Worm (Caenorhabditis elegans) whole organism, young adult: ENCODE data around the gene Y77E11A.8.

ENCODE experiments used
- B0035.1 ChIP-seq: sonication (generic microtip); optimal IDR thresholded peaks from 2 replicates; lab custom pipeline; 2016; ENCODE audit warnings: missing genetic modification characterization, mild to moderate bottlenecking, missing compliant biosample characterization, missing genotype, missing genetic modification reagents
- B0261.1 ChIP-seq: sonication (generic microtip); optimal IDR thresholded peaks from 2 replicates; lab custom pipeline; 2016; ENCODE audit warnings: mild to moderate bottlenecking, missing genetic modification characterization, moderate library complexity, missing compliant biosample characterization
- C17E4.6 ChIP-seq: fragments of 200-800 bp; sonication (Bioruptor generic); IDR thresholded peaks from 2 replicates; pipeline ENCODE4 v1.3.6; 2022; ENCODE audit warnings: missing genetic modification reagents, missing genetic modification characterization, missing compliant biosample characterization
- F10E7.11 ChIP-seq: sonication (generic microtip); optimal IDR thresholded peaks from 2 replicates; lab custom pipeline; 2017; ENCODE audit warnings: mild to moderate bottlenecking, missing genetic modification characterization, moderate library complexity, missing compliant biosample characterization
- F23B12.7 ChIP-seq: sonication (generic microtip); optimal IDR thresholded peaks from 2 replicates; lab custom pipeline; 2017; ENCODE audit warnings: missing genetic modification characterization, mild to moderate bottlenecking, missing compliant biosample characterization, antibody characterized with exemption, moderate library complexity; ENCODE audit not compliant: insufficient read depth
- F33H1.4 ChIP-seq: fragments of 200-800 bp; sonication (Bioruptor generic); IDR thresholded peaks from 2 replicates; pipeline ENCODE4 v1.3.6; 2022; ENCODE audit warnings: missing genetic modification reagents, missing genetic modification characterization, missing compliant biosample characterization
- F55B11.4 ChIP-seq: sonication (generic microtip); optimal IDR thresholded peaks from 2 replicates; lab custom pipeline; 2016; ENCODE audit warnings: missing compliant biosample characterization, missing genetic modification characterization, borderline replicate concordance; ENCODE audit not compliant: insufficient read depth
- T26A5.8 ChIP-seq: sonication (generic microtip); optimal IDR thresholded peaks from 2 replicates; lab custom pipeline; 2016; ENCODE audit warnings: missing genetic modification characterization, missing compliant biosample characterization
- Y56A3A.18 ChIP-seq: fragments of 200-800 bp; sonication (Bioruptor generic); IDR thresholded peaks from 2 replicates; pipeline ENCODE4 v1.3.6; 2022; ENCODE audit warnings: missing genetic modification reagents, missing genetic modification characterization, missing compliant biosample characterization
- Y79H2A.3 ChIP-seq: fragments of 200-800 bp; sonication (Bioruptor generic); conservative IDR thresholded peaks from 2 replicates; pipeline ENCODE4 v1.3.6; 2022; ENCODE audit warnings: missing genetic modification reagents, missing genetic modification characterization, missing compliant biosample characterization
- bed-2 ChIP-seq: fragments of 200-800 bp; sonication (Bioruptor generic); IDR thresholded peaks from 2 replicates; pipeline ENCODE4 v1.3.6; 2022; ENCODE audit warnings: missing genetic modification reagents, missing genetic modification characterization, missing compliant biosample characterization
- ccch-3 ChIP-seq: fragments of 200-800 bp; sonication (Bioruptor generic); optimal IDR thresholded peaks from 2 replicates; lab custom pipeline; 2018; ENCODE audit warnings: mild to moderate bottlenecking, missing genetic modification characterization, missing compliant biosample characterization
- ceh-27 ChIP-seq: fragments of 200-800 bp; sonication (Bioruptor generic); optimal IDR thresholded peaks from 2 replicates; lab custom pipeline; 2018; ENCODE audit warnings: mild to moderate bottlenecking, missing genetic modification characterization, moderate library complexity, missing compliant biosample characterization
- ceh-79 ChIP-seq: sonication (generic microtip); optimal IDR thresholded peaks from 2 replicates; lab custom pipeline; 2017; ENCODE audit warnings: mild to moderate bottlenecking, missing genetic modification characterization, missing compliant biosample characterization
- efl-1 ChIP-seq: fragments of 150-350 bp; optimal IDR thresholded peaks from 2 replicates; lab custom pipeline; 2014; ENCODE audit warnings: missing biosample characterization, missing genetic modification reagents, missing genetic modification characterization
- fkh-3 ChIP-seq: sonication (generic microtip); optimal IDR thresholded peaks from 2 replicates; lab custom pipeline; 2016; ENCODE audit warnings: mild to moderate bottlenecking, missing genetic modification characterization, missing compliant biosample characterization
- hlh-26 ChIP-seq: fragments of 200-800 bp; sonication (Bioruptor generic); conservative IDR thresholded peaks from 2 replicates; pipeline ENCODE4 v1.3.6; 2022; ENCODE audit warnings: missing genetic modification reagents, missing genetic modification characterization, missing compliant biosample characterization
- hmg-1.2 ChIP-seq: fragments of 200-800 bp; sonication (Bioruptor generic); IDR thresholded peaks from 2 replicates; pipeline ENCODE4 v1.3.6; 2022; ENCODE audit warnings: missing genetic modification reagents, missing genetic modification characterization, missing compliant biosample characterization
- hmg-20 ChIP-seq: fragments of 200-800 bp; sonication (Bioruptor generic); IDR thresholded peaks from 2 replicates; pipeline ENCODE4 v1.3.6; 2022; ENCODE audit warnings: missing genetic modification reagents, missing genetic modification characterization, missing compliant biosample characterization
- hsf-1 ChIP-seq: fragments of 200-800 bp; sonication (Bioruptor generic); IDR thresholded peaks from 2 replicates; pipeline ENCODE4 v1.3.6; 2022; ENCODE audit warnings: missing genetic modification reagents, missing genetic modification characterization, missing compliant biosample characterization
- lin-26 ChIP-seq: fragments of 200-800 bp; sonication (Bioruptor generic); IDR thresholded peaks from 2 replicates; pipeline ENCODE4 v1.3.6; 2022; ENCODE audit warnings: missing genetic modification reagents, missing genetic modification characterization, missing compliant biosample characterization
- lin-35 ChIP-seq, 3 experiments: fragments of 150-350 bp in 2 of 3; sonication (generic microtip) in 1 of 3; optimal IDR thresholded peaks; 2 replicates each; lab custom pipeline; 2014 to 2018; ENCODE audit warnings: missing biosample characterization in 3 of 3, missing genetic modification characterization in 3 of 3, missing genetic modification reagents in 3 of 3
- lir-1 ChIP-seq: fragments of 200-800 bp; sonication (Bioruptor generic); conservative IDR thresholded peaks from 2 replicates; pipeline ENCODE4 v1.3.6; 2022; ENCODE audit warnings: missing genetic modification reagents, missing genetic modification characterization, missing compliant biosample characterization
- lsl-1 ChIP-seq: fragments of 200-800 bp; sonication (Bioruptor generic); optimal IDR thresholded peaks from 2 replicates; lab custom pipeline; 2018; ENCODE audit warnings: mild to moderate bottlenecking, missing genetic modification characterization, moderate library complexity, missing compliant biosample characterization
- madf-3 ChIP-seq: fragments of 200-800 bp; sonication (Bioruptor generic); IDR thresholded peaks from 2 replicates; pipeline ENCODE4 v1.3.6; 2022; ENCODE audit warnings: missing genetic modification reagents, missing genetic modification characterization, missing compliant biosample characterization
- madf-8 ChIP-seq: fragments of 200-800 bp; sonication (Bioruptor generic); conservative IDR thresholded peaks from 2 replicates; pipeline ENCODE4 v1.3.6; 2022; ENCODE audit warnings: missing genetic modification reagents, missing genetic modification characterization, missing compliant biosample characterization
- mcd-1 ChIP-seq: fragments of 200-800 bp; sonication (Bioruptor generic); IDR thresholded peaks from 2 replicates; pipeline ENCODE4 v1.3.6; 2022; ENCODE audit warnings: missing genetic modification reagents, missing genetic modification characterization, missing compliant biosample characterization
- nhr-179 ChIP-seq: sonication (generic microtip); optimal IDR thresholded peaks from 2 replicates; lab custom pipeline; 2016; ENCODE audit warnings: mild to moderate bottlenecking, missing genetic modification characterization, missing compliant biosample characterization
- nhr-27 ChIP-seq: fragments of 200-800 bp; sonication (Bioruptor generic); optimal IDR thresholded peaks from 2 replicates; lab custom pipeline; 2018; ENCODE audit warnings: mild to moderate bottlenecking, missing genetic modification characterization, moderate library complexity, missing compliant biosample characterization
- rpc-1 ChIP-seq, 2 experiments: fragments of 150-350 bp in 1 of 2; sonication (generic microtip) in 1 of 2; optimal IDR thresholded peaks; 2 replicates each; lab custom pipeline; 2014 to 2018; ENCODE audit warnings: missing biosample characterization in 1 of 2, missing genetic modification characterization in 1 of 2, missing genetic modification reagents in 1 of 2, missing genotype in 1 of 2
- snpc-1.1 ChIP-seq: sonication (generic microtip); optimal IDR thresholded peaks from 2 replicates; lab custom pipeline; 2017; ENCODE audit warnings: missing genetic modification characterization, mild to moderate bottlenecking, missing compliant biosample characterization, antibody characterized with exemption, moderate library complexity, missing genotype, missing genetic modification reagents; ENCODE audit not compliant: insufficient read depth
- snpc-3.4 ChIP-seq: sonication (generic microtip); optimal IDR thresholded peaks from 2 replicates; lab custom pipeline; 2017; ENCODE audit warnings: missing genetic modification characterization, mild to moderate bottlenecking, missing compliant biosample characterization, antibody characterized with exemption, moderate library complexity, missing genotype, missing genetic modification reagents
- tbp1 ChIP-seq: fragments of 200-800 bp; sonication (Bioruptor generic); optimal IDR thresholded peaks from 2 replicates; lab custom pipeline; 2018; ENCODE audit warnings: mild to moderate bottlenecking, missing genetic modification characterization, missing compliant biosample characterization
- xnd-1 ChIP-seq: sonication (generic microtip); optimal IDR thresholded peaks from 2 replicates; lab custom pipeline; 2016; ENCODE audit warnings: missing genotype, missing genetic modification reagents, missing genetic modification characterization, missing compliant biosample characterization
- zfh-2 ChIP-seq: fragments of 200-800 bp; sonication (Bioruptor generic); conservative IDR thresholded peaks from 2 replicates; pipeline ENCODE4 v1.3.6; 2022; ENCODE audit warnings: missing genetic modification reagents, missing genetic modification characterization, missing compliant biosample characterization
- ztf-18 ChIP-seq: sonication (generic microtip); optimal IDR thresholded peaks from 2 replicates; lab custom pipeline; 2016; ENCODE audit warnings: missing genotype, mild to moderate bottlenecking, missing genetic modification characterization, missing compliant biosample characterization
- ztf-26 ChIP-seq: sonication (generic microtip); optimal IDR thresholded peaks from 2 replicates; lab custom pipeline; 2017; ENCODE audit warnings: missing genetic modification characterization, missing compliant biosample characterization

Y77E11A.8 gene

DNA sequence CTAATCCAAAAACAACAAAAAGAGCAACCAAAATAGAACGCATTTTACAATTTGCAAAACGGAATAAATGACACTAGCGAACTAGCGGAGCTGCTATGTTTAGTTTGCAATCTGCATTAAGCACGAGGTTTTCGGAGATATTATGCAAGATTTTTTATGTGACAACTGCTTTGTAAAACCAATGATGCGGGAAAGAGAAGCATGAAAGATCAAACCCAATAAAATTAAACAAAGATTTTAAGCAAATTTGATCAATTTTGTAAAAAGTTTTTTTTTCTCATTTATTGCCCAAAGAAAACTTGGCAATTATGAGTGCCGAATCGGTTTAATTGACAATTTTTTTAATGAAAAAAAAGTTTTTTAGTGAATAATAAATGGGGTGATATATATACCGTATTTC is at the start of gene Y77E11A.8:
Gene Y77E11A.8, minus strand, starts transcription at position 101 of the 400 bp plus-strand sequence.
- TF ChIP-seq ceh-27 (GFP tag; lab: Kevin White, UChicago), result no peak
- no peak for TF ChIP-seq lin-35 (GFP tag; optimal IDR thresholded peaks at IDR 0.05; lab: Kevin White, UChicago)
- no peak for TF ChIP-seq hlh-26
- TF ChIP-seq nhr-179, result no peak
- TF ChIP-seq fkh-3 (tag; lab: Kevin White, UChicago), result no peak
- TF ChIP-seq T26A5.8, result no peak
- TF ChIP-seq B0035.1 (tag; lab: Kevin White, UChicago), result no peak
- TF ChIP-seq C17E4.6 (GFP tag; lab: Robert Waterston, UW), result no peak
- TF ChIP-seq madf-8, result no peak
- no peak for TF ChIP-seq ceh-79 (tag; lab: Kevin White, UChicago)
- no peak for TF ChIP-seq ccch-3 (GFP tag; lab: Kevin White, UChicago)
- no peak for TF ChIP-seq ztf-18 (tag; lab: Kevin White, UChicago)
- no peak for TF ChIP-seq F10E7.11 (tag; lab: Kevin White, UChicago)
- no peak for TF ChIP-seq Y56A3A.18
- TF ChIP-seq snpc-1.1 (tag; lab: Kevin White, UChicago), result no peak
- TF ChIP-seq F55B11.4 (tag; lab: Kevin White, UChicago), result no peak
- TF ChIP-seq hmg-20 (GFP tag; lab: Robert Waterston, UW), result no peak
- TF ChIP-seq lsl-1 (GFP tag; lab: Kevin White, UChicago), result no peak
- TF ChIP-seq, all 124 proteins: peak for 0

DNA sequence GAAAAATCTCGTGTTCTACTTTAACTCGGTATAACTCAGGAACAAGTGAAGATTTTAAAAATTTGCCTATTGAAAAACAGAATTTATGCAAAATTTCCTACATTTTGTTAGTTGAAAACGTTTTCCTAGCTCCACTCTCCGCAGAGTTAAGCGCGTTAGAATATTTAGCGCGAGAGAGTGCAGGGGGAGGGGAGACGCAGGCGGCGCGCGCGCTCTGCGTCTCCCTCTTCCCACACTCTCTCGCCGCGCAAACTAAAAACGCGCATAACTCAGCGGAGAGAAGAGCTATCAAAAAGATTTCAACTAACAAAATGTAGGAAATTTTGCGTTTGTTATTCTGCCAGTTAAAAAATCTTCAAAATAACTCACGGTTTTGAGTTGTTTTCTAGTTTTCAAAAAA is 47.3 kb upstream of the Y77E11A.8 start:
- no peak for TF ChIP-seq lin-35 (GFP tag; optimal IDR thresholded peaks at IDR 0.05; lab: Kevin White, UChicago)
- peak; percentile 55; the same call in 1 of the 2 replicates for TF ChIP-seq zfh-2 (GFP tag; lab: Robert Waterston, UW)
- no peak for TF ChIP-seq hsf-1 (GFP tag; lab: Robert Waterston, UW)
- TF ChIP-seq hmg-1.2, result peak; percentile 91
- 0 out of 2 replicates have a peak, but pooled peaks have one; percentile 22 for TF ChIP-seq mcd-1

DNA sequence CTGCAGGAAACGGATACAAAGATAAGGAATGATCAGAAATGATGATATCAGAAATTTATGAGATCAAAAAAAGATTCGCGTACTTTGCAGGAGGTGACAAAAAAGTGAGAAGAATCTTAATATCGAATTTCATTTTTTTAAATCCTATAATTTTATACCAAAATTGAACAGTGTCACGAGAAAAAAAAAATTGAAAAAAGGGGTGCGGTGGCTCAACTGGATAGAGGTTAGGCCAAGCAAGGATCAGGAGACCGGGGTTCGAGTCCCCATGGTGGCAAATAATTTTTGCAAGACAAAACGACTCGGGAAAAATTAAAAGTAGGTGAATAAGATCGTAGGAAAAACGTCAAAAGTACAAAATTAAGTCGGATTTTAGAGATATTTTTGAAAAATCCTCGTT is 45.5 kb upstream of the Y77E11A.8 start:
- TF ChIP-seq ztf-26 (tag; lab: Kevin White, UChicago), result no peak
- peak; percentile 39 for TF ChIP-seq rpc-1 (optimal IDR thresholded peaks at IDR 0.05; lab: Kevin White, UChicago)
- peak; percentile 68 for TF ChIP-seq rpc-1 (tag; optimal IDR thresholded peaks at IDR 0.05; lab: Kevin White, UChicago)
- no peak for TF ChIP-seq hmg-20 (GFP tag; lab: Robert Waterston, UW)
- no peak for TF ChIP-seq snpc-3.4 (tag; lab: Kevin White, UChicago)
- peak; percentile 82 for TF ChIP-seq tbp1 (GFP tag; lab: Kevin White, UChicago)
- no peak for TF ChIP-seq nhr-27
- TF ChIP-seq F23B12.7 (tag; lab: Kevin White, UChicago), result no peak
- TF ChIP-seq Y79H2A.3 (GFP tag; lab: Robert Waterston, UW), result no peak
- TF ChIP-seq B0261.1, result peak; percentile 58
- TF ChIP-seq lir-1 (GFP tag; lab: Robert Waterston, UW), result no peak
- TF ChIP-seq F33H1.4 (GFP tag; lab: Robert Waterston, UW), result 0 out of 2 replicates have a peak, but pooled peaks have one; percentile 11
- TF ChIP-seq ztf-18 (tag; lab: Kevin White, UChicago), result no peak
- no peak for TF ChIP-seq madf-3
- no peak for TF ChIP-seq B0035.1 (tag; lab: Kevin White, UChicago)
- no peak for TF ChIP-seq ccch-3 (GFP tag; lab: Kevin White, UChicago)
- TF ChIP-seq efl-1 (GFP tag; lab: Kevin White, UChicago), result no peak
- 0 out of 2 replicates have a peak, but pooled peaks have one; percentile 45 for TF ChIP-seq lin-26 (GFP tag; lab: Robert Waterston, UW)
- TF ChIP-seq bed-2, result no peak
- TF ChIP-seq xnd-1, result no peak
- TF ChIP-seq fkh-3 (tag; lab: Kevin White, UChicago), result no peak
- TF ChIP-seq, all 124 proteins: peak for 5
